Worm (Caenorhabditis elegans): ENCODE data around the gene fbxo-11.2.

Gene fbxo-11.2

ce11 chrIII:1043790-1044189 is 9.3 kb downstream of the fbxo-11.2 start:
- no peak for TF ChIP-seq nhr-47 (tag; optimal IDR thresholded peaks at IDR 0.05)
- no peak for TF ChIP-seq C34B4.2 (tag; optimal IDR thresholded peaks at IDR 0.05)
- TF ChIP-seq nhr-19 (GFP tag; conservative IDR thresholded peaks at IDR 0.05), result no peak

ce11 chrIII:1040059-1040458 is 13.0 kb downstream of the fbxo-11.2 start:
- no peak for TF ChIP-seq nhr-90 (tag; optimal IDR thresholded peaks at IDR 0.05; ENCODE audit: poor library complexity)
- TF ChIP-seq mef-2 (tag; optimal IDR thresholded peaks at IDR 0.05), result no peak
- no peak for TF ChIP-seq nhr-20 (tag; optimal IDR thresholded peaks at IDR 0.05)
- no peak for TF ChIP-seq F16B12.6 (tag; optimal IDR thresholded peaks at IDR 0.05)
- TF ChIP-seq egl-27 (tag; optimal IDR thresholded peaks at IDR 0.05), result no peak
- no peak for TF ChIP-seq ets-5 (GFP tag; IDR thresholded peaks at IDR 0.05)
- TF ChIP-seq pqm-1 (tag; optimal IDR thresholded peaks at IDR 0.05), result no peak
- TF ChIP-seq hlh-4 (tag; optimal IDR thresholded peaks at IDR 0.05), result no peak
- TF ChIP-seq nhr-77 (tag; optimal IDR thresholded peaks at IDR 0.05), result no peak
- TF ChIP-seq pax-3 (tag; optimal IDR thresholded peaks at IDR 0.05), result no peak

ce11 chrIII:1037173-1037572 is 15.9 kb downstream of the fbxo-11.2 start, which contains the start of the genes chin-1 and BE0003N10.1:
TSS of gene chin-1 (minus strand) at chrIII:1037212.
TSS of gene BE0003N10.1 (plus strand) at chrIII:1037492.
- TF ChIP-seq tbx-2 (tag; optimal IDR thresholded peaks at IDR 0.05) (peak; percentile 54), nhr-20 (tag; optimal IDR thresholded peaks at IDR 0.05) (peak; percentile 26), nhr-84 (tag; optimal IDR thresholded peaks at IDR 0.05) (no peak), xbp-1 (tag; optimal IDR thresholded peaks at IDR 0.05) (peak; percentile 61), egl-27 (tag; optimal IDR thresholded peaks at IDR 0.05) (no peak), dsc-1 (tag; optimal IDR thresholded peaks at IDR 0.05) (no peak), nhr-90 (tag; optimal IDR thresholded peaks at IDR 0.05; ENCODE audit: poor library complexity) (peak; percentile 42), nhr-47 (tag; optimal IDR thresholded peaks at IDR 0.05) (no peak), egl-13 (tag; optimal IDR thresholded peaks at IDR 0.05) (no peak), lin-14 (GFP tag; optimal IDR thresholded peaks at IDR 0.05) (peak; percentile 41), sup-37 (GFP tag; optimal IDR thresholded peaks at IDR 0.05) (no peak), efl-3 (GFP tag; optimal IDR thresholded peaks at IDR 0.05) (no peak), ces-1 (GFP tag; optimal IDR thresholded peaks at IDR 0.05) (no peak), nhr-77 (tag; optimal IDR thresholded peaks at IDR 0.05) (no peak), blmp-1 (tag; optimal IDR thresholded peaks at IDR 0.05) (peak; percentile 39), hlh-17 (GFP tag; optimal IDR thresholded peaks at IDR 0.05; ENCODE audit: borderline replicate concordance) (no peak), skn-1 (tag; optimal IDR thresholded peaks at IDR 0.05) (no peak), lin-15B (tag; optimal IDR thresholded peaks at IDR 0.05) (peak; percentile 23), unc-130 (tag; optimal IDR thresholded peaks at IDR 0.05) (no peak), snpc-4 (tag; optimal IDR thresholded peaks at IDR 0.05) (no peak), nhr-19 (GFP tag; conservative IDR thresholded peaks at IDR 0.05) (peak; percentile 52), ztf-4 (tag; optimal IDR thresholded peaks at IDR 0.05) (no peak), nhr-12 (tag; optimal IDR thresholded peaks at IDR 0.05) (no peak), zip-4 (GFP tag; optimal IDR thresholded peaks at IDR 0.05) (no peak), F16B12.6 (tag; optimal IDR thresholded peaks at IDR 0.05) (peak; percentile 42), fkh-8 (tag; optimal IDR thresholded peaks at IDR 0.05) (no peak), mdl-1 (tag; optimal IDR thresholded peaks at IDR 0.05) (no peak), mef-2 (tag; optimal IDR thresholded peaks at IDR 0.05) (no peak), aly-2 (tag; optimal IDR thresholded peaks at IDR 0.05) (peak; percentile 7), ets-5 (GFP tag; IDR thresholded peaks at IDR 0.05) (no peak), irx-1 (tag; optimal IDR thresholded peaks at IDR 0.05) (peak; percentile 24), unc-62 (GFP tag; optimal IDR thresholded peaks at IDR 0.05) (no peak), C16A3.4 (tag; optimal IDR thresholded peaks at IDR 0.05) (peak; percentile 12), lin-39 (tag; optimal IDR thresholded peaks at IDR 0.05) (peak; percentile 85), vab-15 (tag; optimal IDR thresholded peaks at IDR 0.05) (no peak), ceh-90 (tag; optimal IDR thresholded peaks at IDR 0.05) (no peak), alr-1 (tag; optimal IDR thresholded peaks at IDR 0.05; ENCODE audit: borderline replicate concordance) (no peak), ztf-11 (tag; optimal IDR thresholded peaks at IDR 0.05) (no peak), fos-1 (tag; optimal IDR thresholded peaks at IDR 0.05) (no peak), swsn-7 (tag; optimal IDR thresholded peaks at IDR 0.05) (peak; percentile 55), pqm-1 (tag; optimal IDR thresholded peaks at IDR 0.05) (no peak), rnt-1 (tag; optimal IDR thresholded peaks at IDR 0.05) (peak; percentile 67), sptf-1 (tag; optimal IDR thresholded peaks at IDR 0.05) (no peak), mab-9 (GFP tag; IDR thresholded peaks at IDR 0.05) (no peak), C34B4.2 (tag; optimal IDR thresholded peaks at IDR 0.05) (no peak), nhr-85 (tag) (peak; percentile 82)

Measured in whole organism, L1 larva.